Worm (Caenorhabditis elegans) whole organism, L4 larva: ENCODE measurements around the gene C29G2.6.
"Not testable (repeated sequence)": the region's sequence is repeated elsewhere in the genome, so short reads cannot be mapped to it uniquely, and the experiment has no call there.

Experiments used
- Y5F2A.4 ChIP-seq: fragments of 200-800 bp; sonication (Bioruptor generic); optimal IDR thresholded peaks from 2 replicates; lab custom pipeline; 2018; ENCODE audit warnings: mild to moderate bottlenecking, missing genetic modification characterization, missing compliant biosample characterization
- attf-4 ChIP-seq: sonication (generic microtip); optimal IDR thresholded peaks from 3 replicates; lab custom pipeline; 2017; ENCODE audit warnings: missing biosample characterization, missing genetic modification characterization
- fkh-10 ChIP-seq: fragments of 150-350 bp; optimal IDR thresholded peaks from 2 replicates; lab custom pipeline; 2014; ENCODE audit warnings: missing biosample characterization, missing genetic modification reagents, missing genetic modification characterization
- lim-7 ChIP-seq: fragments of 200-800 bp; sonication (Bioruptor generic); IDR thresholded peaks from 2 replicates; pipeline ENCODE4 v1.3.6; 2022; ENCODE audit warnings: missing genetic modification characterization, missing compliant biosample characterization
- lin-39 ChIP-seq: fragments of 150-350 bp; optimal IDR thresholded peaks from 2 replicates; lab custom pipeline; 2014; ENCODE audit warnings: missing biosample characterization, missing genetic modification reagents, missing genetic modification characterization
- mdl-1 ChIP-seq, 2 experiments: fragments of 150-350 bp in 1 of 2; sonication (generic microtip) in 1 of 2; optimal IDR thresholded peaks; 2 replicates each; lab custom pipeline; 2014 to 2017; ENCODE audit warnings: missing biosample characterization in 2 of 2, missing genetic modification characterization in 2 of 2
- nhr-11 ChIP-seq: fragments of 150-350 bp; optimal IDR thresholded peaks from 2 replicates; lab custom pipeline; 2014; ENCODE audit warnings: missing biosample characterization, missing genetic modification characterization
- pqm-1 ChIP-seq: sonication (generic microtip); optimal IDR thresholded peaks from 2 replicates; lab custom pipeline; 2017; ENCODE audit warnings: missing biosample characterization, missing genetic modification characterization
- spr-3 ChIP-seq: fragments of 200-800 bp; sonication (Bioruptor generic); optimal IDR thresholded peaks from 2 replicates; lab custom pipeline; 2018; ENCODE audit warnings: mild to moderate bottlenecking, missing genetic modification characterization, missing compliant biosample characterization
- zag-1 ChIP-seq: fragments of 150-350 bp; optimal IDR thresholded peaks from 2 replicates; lab custom pipeline; 2014; ENCODE audit warnings: missing biosample characterization, missing genetic modification characterization
- ztf-11 ChIP-seq: fragments of 150-350 bp; optimal IDR thresholded peaks from 2 replicates; lab custom pipeline; 2014; ENCODE audit warnings: missing biosample characterization, missing genetic modification characterization

DNA sequence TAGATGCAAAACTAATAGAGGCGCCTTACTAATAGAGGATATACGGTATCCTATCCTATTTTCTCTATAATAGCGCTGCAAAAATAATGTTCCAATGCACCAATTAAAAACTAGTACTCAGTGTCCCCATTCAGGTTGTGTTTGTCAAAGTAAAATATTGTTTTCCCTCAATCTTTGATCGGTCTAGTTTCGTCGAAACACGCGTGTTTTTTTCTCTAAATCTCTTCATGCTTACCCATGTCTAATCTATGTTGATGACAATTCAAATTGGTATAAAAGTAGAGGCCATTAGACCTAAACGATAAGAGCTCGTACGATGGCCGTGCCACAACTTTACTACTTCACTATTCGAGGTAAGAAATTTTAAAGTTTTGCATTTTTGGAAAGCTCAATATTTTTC, 24.3 kb downstream of the C29G2.6 start, which contains the start of gene gst-10:
- TF ChIP-seq attf-4 (tag; lab: Kevin White, UChicago); nhr-11 (tag; lab: Kevin White, UChicago); spr-3 (GFP tag; lab: Kevin White, UChicago); zag-1; fkh-10; mdl-1 (tag; optimal IDR thresholded peaks at IDR 0.05; lab: Kevin White, UChicago); Y5F2A.4 (GFP tag; lab: Kevin White, UChicago); ztf-11 (tag; lab: Kevin White, UChicago); pqm-1; lim-7 (GFP tag; lab: Robert Waterston, UW); lin-39: not testable (repeated sequence)
